Fruit fly (Drosophila melanogaster) whole organism: ENCODE results near the gene CG12522.

Source experiments
- psq ChIP-seq: fragments of >200 bp; optimal IDR thresholded peaks from 2 replicates; lab custom pipeline; 2017
- usp ChIP-seq: fragments of >200 bp; optimal IDR thresholded peaks from 2 replicates; lab custom pipeline; 2017; ENCODE audit warnings: missing biosample characterization, missing genetic modification characterization, mixed read lengths

DNA sequence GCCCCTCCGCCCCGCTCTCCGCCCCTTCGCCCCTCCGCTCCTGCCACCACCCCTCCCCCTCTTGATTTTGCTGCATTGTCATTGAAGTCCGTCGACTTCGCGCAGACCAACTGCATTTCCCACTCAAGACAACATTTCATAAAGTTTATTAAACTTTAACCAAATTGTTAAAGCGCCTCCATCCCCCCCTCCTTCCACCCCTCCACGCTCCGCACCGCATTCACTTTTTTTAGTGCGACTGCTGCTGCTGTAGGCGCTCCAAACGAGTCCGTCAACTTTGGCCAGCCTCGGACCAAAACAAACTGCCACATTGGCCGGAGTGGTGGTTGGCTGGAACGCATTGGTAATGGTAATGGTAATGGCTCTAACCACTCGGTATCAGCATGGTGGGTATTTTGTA is 30.8 kb downstream of the CG12522 start:
- TF ChIP-seq usp, result no peak
- TF ChIP-seq psq (lab: Kevin White, UChicago), result no peak
